Fruit fly (Drosophila melanogaster) whole organism, prepupa: ENCODE measurements around the gene CG33234.

Experiments used
- Blimp-1 ChIP-seq: fragments of 200-800 bp; sonication (Bioruptor generic); optimal IDR thresholded peaks from 3 replicates; lab custom pipeline; 2017; ENCODE audit warnings: missing biosample characterization, missing genetic modification characterization, mild to moderate bottlenecking, moderate library complexity, missing genetic modification reagents
- CG10669 ChIP-seq: fragments of 200-800 bp; sonication (Bioruptor generic); optimal IDR thresholded peaks from 3 replicates; lab custom pipeline; 2018; ENCODE audit warnings: missing biosample characterization, mild to moderate bottlenecking, missing genetic modification characterization, moderate library complexity
- CG11294 ChIP-seq: fragments of 200-800 bp; sonication (Bioruptor generic); IDR thresholded peaks from 2 replicates; pipeline ENCODE4 v1.3.6; 2022; ENCODE audit warnings: missing biosample characterization, missing genetic modification characterization
- CG11762 ChIP-seq: fragments of 200-800 bp; sonication (Bioruptor generic); optimal IDR thresholded peaks from 3 replicates; lab custom pipeline; 2016; ENCODE audit warnings: missing biosample characterization, missing genetic modification characterization; ENCODE audit not compliant: insufficient read depth
- CG15336 ChIP-seq: fragments of 200-800 bp; sonication (Bioruptor generic); IDR thresholded peaks from 2 replicates; pipeline ENCODE4 v1.3.6; 2022; ENCODE audit warnings: missing biosample characterization, missing genetic modification characterization
- CG16779 ChIP-seq: fragments of 200-800 bp; sonication (Bioruptor generic); optimal IDR thresholded peaks from 3 replicates; lab custom pipeline; 2017; ENCODE audit warnings: missing biosample characterization, mild to moderate bottlenecking, missing genetic modification characterization
- CG3032 ChIP-seq: fragments of 200-800 bp; optimal IDR thresholded peaks from 2 replicates; lab custom pipeline; 2019; ENCODE audit warnings: missing biosample characterization, mild to moderate bottlenecking, missing genetic modification characterization, moderate library complexity
- CG31627 ChIP-seq: fragments of 200-800 bp; sonication (Bioruptor generic); optimal IDR thresholded peaks from 3 replicates; lab custom pipeline; 2016; ENCODE audit warnings: missing biosample characterization, missing genetic modification characterization
- CG32006 ChIP-seq: fragments of 200-800 bp; sonication (Bioruptor generic); optimal IDR thresholded peaks from 3 replicates; lab custom pipeline; 2017; ENCODE audit warnings: missing biosample characterization, mild to moderate bottlenecking, missing genetic modification characterization
- CG34406 ChIP-seq: fragments of 200-800 bp; sonication (Bioruptor generic); optimal IDR thresholded peaks from 3 replicates; lab custom pipeline; 2016; ENCODE audit warnings: missing biosample characterization, missing genetic modification characterization
- CG4318 ChIP-seq: fragments of 200-800 bp; sonication (Bioruptor generic); optimal IDR thresholded peaks from 3 replicates; lab custom pipeline; 2017; ENCODE audit warnings: missing biosample characterization, mild to moderate bottlenecking, missing genetic modification characterization
- CG6163 ChIP-seq: fragments of 200-800 bp; sonication (Bioruptor generic); IDR thresholded peaks from 3 replicates; pipeline ENCODE4 v1.3.6; 2022; ENCODE audit warnings: missing biosample characterization, missing genetic modification characterization
- CG6276 ChIP-seq: fragments of 200-800 bp; sonication (Bioruptor generic); optimal IDR thresholded peaks from 2 replicates; lab custom pipeline; 2017; ENCODE audit warnings: missing biosample characterization, mild to moderate bottlenecking, missing genetic modification characterization
- CG6792 ChIP-seq: fragments of 200-800 bp; sonication (Bioruptor generic); optimal IDR thresholded peaks from 3 replicates; lab custom pipeline; 2016; ENCODE audit warnings: missing biosample characterization, missing genetic modification characterization
- CG7368 ChIP-seq: fragments of 200-800 bp; sonication (Bioruptor generic); optimal IDR thresholded peaks from 3 replicates; lab custom pipeline; 2016; ENCODE audit warnings: missing biosample characterization, missing genetic modification characterization
- CG8119 ChIP-seq: fragments of 200-800 bp; sonication (Bioruptor generic); IDR thresholded peaks from 3 replicates; pipeline ENCODE4 v1.3.6; 2022; ENCODE audit warnings: missing biosample characterization, missing genetic modification characterization
- CG8319 ChIP-seq: fragments of 200-800 bp; sonication (Bioruptor generic); optimal IDR thresholded peaks from 3 replicates; lab custom pipeline; 2016; ENCODE audit warnings: missing biosample characterization, missing genetic modification characterization
- Eip75B ChIP-seq: fragments of 200-800 bp; sonication (Bioruptor generic); optimal IDR thresholded peaks from 3 replicates; lab custom pipeline; 2016; ENCODE audit warnings: missing biosample characterization, missing genetic modification characterization
- Eip93F ChIP-seq: fragments of 200-800 bp; sonication (Bioruptor generic); optimal IDR thresholded peaks from 2 replicates; lab custom pipeline; 2016; ENCODE audit warnings: missing biosample characterization, mild to moderate bottlenecking, missing genetic modification characterization
- Ets21C ChIP-seq: fragments of 200-800 bp; sonication (Bioruptor generic); optimal IDR thresholded peaks from 3 replicates; lab custom pipeline; 2016; ENCODE audit warnings: missing biosample characterization, missing genetic modification characterization
- Hr38 ChIP-seq: sonication (Bioruptor generic); optimal IDR thresholded peaks from 2 replicates; lab custom pipeline; 2016; ENCODE audit warnings: missing biosample characterization, missing genetic modification characterization
- Lpt ChIP-seq: fragments of 200-800 bp; sonication (Bioruptor generic); optimal IDR thresholded peaks from 3 replicates; lab custom pipeline; 2016; ENCODE audit warnings: missing biosample characterization, missing genetic modification characterization
- Met ChIP-seq: fragments of 200-800 bp; sonication (Bioruptor generic); optimal IDR thresholded peaks from 3 replicates; lab custom pipeline; 2016; ENCODE audit warnings: missing biosample characterization, missing genetic modification characterization
- Smox ChIP-seq: fragments of 200-800 bp; sonication (Bioruptor generic); optimal IDR thresholded peaks from 3 replicates; lab custom pipeline; 2016; ENCODE audit warnings: missing biosample characterization, missing genetic modification characterization
- Sox102F ChIP-seq: fragments of 200-800 bp; sonication (Bioruptor generic); optimal IDR thresholded peaks from 2 replicates; lab custom pipeline; 2016; ENCODE audit warnings: missing biosample characterization, mild to moderate bottlenecking, missing genetic modification characterization
- achi ChIP-seq: fragments of 200-800 bp; sonication (Bioruptor generic); optimal IDR thresholded peaks from 3 replicates; lab custom pipeline; 2016; ENCODE audit warnings: missing biosample characterization, missing genetic modification characterization
- cyc ChIP-seq: fragments of 200-800 bp; sonication (Bioruptor generic); optimal IDR thresholded peaks from 3 replicates; lab custom pipeline; 2016; ENCODE audit warnings: missing biosample characterization, missing genetic modification characterization
- dac ChIP-seq: fragments of 200-800 bp; sonication (Bioruptor generic); optimal IDR thresholded peaks from 2 replicates; lab custom pipeline; 2017; ENCODE audit warnings: missing biosample characterization, mild to moderate bottlenecking, missing genetic modification characterization
- esn ChIP-seq: fragments of 200-800 bp; sonication (Bioruptor generic); optimal IDR thresholded peaks from 2 replicates; lab custom pipeline; 2016; ENCODE audit warnings: missing biosample characterization, mild to moderate bottlenecking, missing genetic modification characterization, moderate library complexity
- fd59A ChIP-seq: fragments of 200-800 bp; sonication (Bioruptor generic); optimal IDR thresholded peaks from 2 replicates; lab custom pipeline; 2017; ENCODE audit warnings: missing biosample characterization, mild to moderate bottlenecking, missing genetic modification characterization, missing genetic modification reagents
- fkh ChIP-seq: fragments of 200-800 bp; sonication (Bioruptor generic); optimal IDR thresholded peaks from 3 replicates; lab custom pipeline; 2017; ENCODE audit warnings: missing biosample characterization, mild to moderate bottlenecking, missing genetic modification characterization, moderate library complexity
- lz ChIP-seq: fragments of 200-800 bp; sonication (Bioruptor generic); optimal IDR thresholded peaks from 3 replicates; lab custom pipeline; 2016; ENCODE audit warnings: missing biosample characterization, missing genetic modification characterization
- net ChIP-seq: fragments of 200-800 bp; sonication (Bioruptor generic); optimal IDR thresholded peaks from 3 replicates; lab custom pipeline; 2016; ENCODE audit warnings: missing biosample characterization, missing genetic modification characterization
- pdm3 ChIP-seq: fragments of 200-800 bp; sonication (Bioruptor generic); optimal IDR thresholded peaks from 3 replicates; lab custom pipeline; 2016; ENCODE audit warnings: missing biosample characterization, missing genetic modification characterization
- salr ChIP-seq, 2 experiments: fragments of 200-800 bp; sonication (Bioruptor generic); optimal IDR thresholded peaks; 3 replicates each; lab custom pipeline; 2016 to 2018; ENCODE audit warnings: missing biosample characterization in 2 of 2, missing genetic modification characterization in 2 of 2, mild to moderate bottlenecking in 1 of 2
- ss ChIP-seq, 2 experiments: fragments of 200-800 bp; sonication (Bioruptor generic); optimal IDR thresholded peaks; 2 replicates in 1 of 2; 3 replicates in 1 of 2; lab custom pipeline; 2017 to 2018; ENCODE audit warnings: mild to moderate bottlenecking in 2 of 2, missing biosample characterization in 2 of 2, missing genetic modification characterization in 2 of 2, moderate library complexity in 1 of 2
- topi ChIP-seq: fragments of 200-800 bp; sonication (Bioruptor generic); optimal IDR thresholded peaks from 3 replicates; lab custom pipeline; 2016; ENCODE audit warnings: missing biosample characterization, missing genetic modification characterization

Gene CG33234

dm6 chr3L:2636023-2636968 lies 25.1 kb upstream of the CG33234 start (continued):
- no peak for TF ChIP-seq CG10669 (GFP tag; lab: Kevin White, UChicago)
- peak; percentile 1 for TF ChIP-seq dac (GFP tag; lab: Kevin White, UChicago)
- TF ChIP-seq Sox102F (GFP tag; lab: Kevin White, UChicago) = peak; percentile 18
- peak; percentile 37 for TF ChIP-seq net
- TF ChIP-seq CG31627 = peak; percentile 12
- TF ChIP-seq CG7368 = peak; percentile 21
- TF ChIP-seq ss (GFP tag; optimal IDR thresholded peaks at IDR 0.05; lab: Kevin White, UChicago) = peak in 1 of 2 experiments; percentile 36
- peak; percentile 67 for TF ChIP-seq CG34406 (GFP tag; lab: Kevin White, UChicago)
- TF ChIP-seq CG11762 (GFP tag; lab: Kevin White, UChicago) = peak; percentile 9
- peak; percentile 40 for TF ChIP-seq Met (GFP tag; lab: Kevin White, UChicago)
- TF ChIP-seq Blimp-1 (GFP tag; lab: Kevin White, UChicago) = no peak
- peak; percentile 46; the same call in 1 of the 2 replicates for TF ChIP-seq CG11294 (GFP tag; lab: Robert Waterston, UW)
- no peak for TF ChIP-seq fd59A (GFP tag; lab: Kevin White, UChicago)
- TF ChIP-seq Eip93F (GFP tag; lab: Kevin White, UChicago) = no peak
- TF ChIP-seq CG32006 (GFP tag; lab: Kevin White, UChicago) = no peak
- no peak for TF ChIP-seq cyc
- TF ChIP-seq salr (GFP tag; optimal IDR thresholded peaks at IDR 0.05; lab: Kevin White, UChicago) = no peak
- TF ChIP-seq CG6276 (GFP tag; lab: Kevin White, UChicago) = no peak

- TF ChIP-seq pdm3 (GFP tag; lab: Kevin White, UChicago) = no peak
- TF ChIP-seq CG6163 (GFP tag; lab: Robert Waterston, UW) = no peak
- TF ChIP-seq Sox102F (GFP tag; lab: Kevin White, UChicago) = no peak
- no peak for TF ChIP-seq fkh (GFP tag; lab: Kevin White, UChicago)
- no peak for TF ChIP-seq CG8319 (GFP tag; lab: Kevin White, UChicago)
- TF ChIP-seq CG8119 = no peak
- TF ChIP-seq Lpt = no peak
- TF ChIP-seq Hr38 (GFP tag; lab: Kevin White, UChicago) = no peak
- no peak for TF ChIP-seq Met (GFP tag; lab: Kevin White, UChicago)
- no peak for TF ChIP-seq Eip75B
- no peak for TF ChIP-seq CG16779 (tag; lab: Kevin White, UChicago)
- TF ChIP-seq CG4318 = no peak
- TF ChIP-seq CG3032 (tag; lab: Kevin White, UChicago) = no peak
- no peak for TF ChIP-seq Smox (GFP tag; lab: Kevin White, UChicago)
- TF ChIP-seq CG10669 (GFP tag; lab: Kevin White, UChicago) = no peak
- TF ChIP-seq CG15336 (GFP tag; lab: Robert Waterston, UW) = no peak
- TF ChIP-seq, all 60 proteins: peak for 0
Measured at dm6 chr3L:2643324-2643723, 18.1 kb upstream of the CG33234 start, which contains the start of gene CG14949. Gene CG14949 (minus strand): TSS chr3L:2643424.

- TF ChIP-seq Ets21C (GFP tag; lab: Kevin White, UChicago) = no peak
- TF ChIP-seq CG6792 (GFP tag; lab: Kevin White, UChicago) = no peak
- TF ChIP-seq achi (GFP tag; lab: Kevin White, UChicago) = no peak
- no peak for TF ChIP-seq CG6163 (GFP tag; lab: Robert Waterston, UW)
- no peak for TF ChIP-seq fd59A (GFP tag; lab: Kevin White, UChicago)
- no peak for TF ChIP-seq Met (GFP tag; lab: Kevin White, UChicago)
- no peak for TF ChIP-seq lz (GFP tag; lab: Kevin White, UChicago)
- no peak for TF ChIP-seq esn (GFP tag; lab: Kevin White, UChicago)
- no peak for TF ChIP-seq Blimp-1 (GFP tag; lab: Kevin White, UChicago)
- TF ChIP-seq topi (GFP tag; lab: Kevin White, UChicago) = no peak
- no peak for TF ChIP-seq CG34406 (GFP tag; lab: Kevin White, UChicago)
- no peak for TF ChIP-seq CG11294 (GFP tag; lab: Robert Waterston, UW)
- no peak for TF ChIP-seq pdm3 (GFP tag; lab: Kevin White, UChicago)
- no peak for TF ChIP-seq salr (GFP tag; optimal IDR thresholded peaks at IDR 0.05; lab: Kevin White, UChicago)
Measured at dm6 chr3L:2645068-2645467, 16.4 kb upstream of the CG33234 start, which contains the start of gene CG1143. Gene CG1143 (plus strand): TSS chr3L:2645368.
